Fruit fly (Drosophila melanogaster) whole organism, pupa: Measurements from ENCODE around the gene RFeSP.

Source experiments
- CG14655 ChIP-seq: fragments of 200-800 bp; sonication (Bioruptor generic); optimal IDR thresholded peaks from 3 replicates; lab custom pipeline; 2017; ENCODE audit warnings: mild to moderate bottlenecking, missing biosample characterization, missing genetic modification reagents, missing genetic modification characterization
- CG8159 ChIP-seq: fragments of 200-800 bp; sonication (Bioruptor generic); optimal IDR thresholded peaks from 3 replicates; lab custom pipeline; 2018; ENCODE audit warnings: missing biosample characterization, mild to moderate bottlenecking, missing genetic modification characterization, moderate library complexity
- EcR ChIP-seq: fragments of 200-800 bp; sonication (Bioruptor generic); optimal IDR thresholded peaks from 3 replicates; lab custom pipeline; 2019; ENCODE audit warnings: missing biosample characterization, missing genetic modification characterization, mild to moderate bottlenecking, moderate library complexity, missing genetic modification reagents
- Pif1B ChIP-seq: fragments of 200-800 bp; sonication (Bioruptor generic); optimal IDR thresholded peaks from 3 replicates; lab custom pipeline; 2016; ENCODE audit warnings: missing biosample characterization, missing genetic modification characterization
- fd96Ca ChIP-seq: fragments of 200-800 bp; sonication (Bioruptor generic); IDR thresholded peaks from 3 replicates; pipeline ENCODE4 v1.3.6; 2022; ENCODE audit warnings: missing biosample characterization, missing genetic modification characterization

- no peak for TF ChIP-seq fd96Ca (GFP tag; lab: Robert Waterston, UW)
- TF ChIP-seq Pif1B (GFP tag; lab: Kevin White, UChicago) = no peak
- no peak for TF ChIP-seq CG14655 (GFP tag; lab: Kevin White, UChicago)
- no peak for TF ChIP-seq EcR (GFP tag; lab: Kevin White, UChicago)
- no peak for TF ChIP-seq CG8159 (tag; lab: Kevin White, UChicago)
These were observed 16.6 kb upstream of the RFeSP start for dm6 chr2L:1630576-1630975.
